Fruit fly (Drosophila melanogaster): ENCODE measurements around the gene CG17470.

- TF ChIP-seq pan (optimal IDR thresholded peaks at IDR 0.05), result no peak
- TF ChIP-seq EcR (GFP tag; optimal IDR thresholded peaks at IDR 0.05), result no peak
- TF ChIP-seq CG8478 (optimal IDR thresholded peaks at IDR 0.05), result no peak
- TF ChIP-seq usp (GFP tag; optimal IDR thresholded peaks at IDR 0.05), result no peak
- TF ChIP-seq Dll (optimal IDR thresholded peaks at IDR 0.05), result no peak
- TF ChIP-seq psq (optimal IDR thresholded peaks at IDR 0.05), result no peak
Measured at dm6 chr2L:20682136-20682733, 39.2 kb upstream of the CG17470 start, which contains the start of gene CG2617.
